Worm (Caenorhabditis elegans) whole organism, L4 larva: Measurements from ENCODE around the gene heri-1.

Source experiments
- hlh-30 ChIP-seq: sonication (generic microtip); optimal IDR thresholded peaks from 2 replicates; lab custom pipeline; 2017; ENCODE audit warnings: antibody characterized with exemption, mild to moderate bottlenecking, missing genetic modification characterization, missing compliant biosample characterization; ENCODE audit not compliant: insufficient read depth
- lsy-2 ChIP-seq, 2 experiments: fragments of 150-350 bp in 1 of 2; sonication (generic microtip) in 1 of 2; optimal IDR thresholded peaks; 2 replicates each; lab custom pipeline; 2014 to 2017; ENCODE audit warnings: missing biosample characterization in 2 of 2, missing genetic modification characterization in 2 of 2
- nhr-25 ChIP-seq: sonication (generic microtip); optimal IDR thresholded peaks from 2 replicates; lab custom pipeline; 2017; ENCODE audit warnings: missing genetic modification characterization, mild to moderate bottlenecking, missing compliant biosample characterization, antibody characterized with exemption, moderate library complexity, borderline replicate concordance; ENCODE audit not compliant: insufficient read depth
- nhr-42 ChIP-seq: fragments of 200-800 bp; sonication (Bioruptor generic); IDR thresholded peaks from 2 replicates; pipeline ENCODE4 v1.3.6; 2022; ENCODE audit warnings: missing genetic modification characterization, missing compliant biosample characterization
- skn-1 ChIP-seq: fragments of 150-350 bp; optimal IDR thresholded peaks from 2 replicates; lab custom pipeline; 2014; ENCODE audit warnings: missing biosample characterization, missing genetic modification characterization
- unc-62 ChIP-seq, 3 experiments: fragments of 150-350 bp in 1 of 3; sonication (generic microtip); optimal IDR thresholded peaks in 2 of 3; peaks in 1 of 3; 1 replicate in 1 of 3; 2 replicates in 2 of 3; lab custom pipeline; 2014 to 2017; ENCODE audit warnings: missing biosample characterization in 3 of 3, missing genetic modification characterization in 3 of 3, missing genetic modification reagents in 3 of 3, missing genotype in 1 of 3

DNA sequence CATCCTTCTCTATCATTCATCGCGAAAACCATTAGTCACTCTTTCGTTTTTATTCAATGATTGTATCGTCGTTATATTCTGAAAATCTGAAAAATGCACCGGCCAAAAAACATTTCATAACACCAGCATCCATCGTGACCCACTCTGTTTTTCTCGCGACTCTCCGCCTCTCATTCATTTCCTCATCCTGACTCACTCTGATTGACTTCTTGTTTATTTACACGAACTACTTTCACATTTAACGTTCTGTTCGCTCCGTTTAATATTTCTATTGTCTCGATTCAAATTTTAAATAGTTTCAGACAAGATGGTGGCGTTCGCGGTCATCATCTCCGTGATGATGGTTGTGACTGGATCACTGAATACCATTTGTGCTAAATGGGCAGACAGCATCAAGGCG is 10.5 kb upstream of the heri-1 start, which contains the start of gene C29H12.2:
- TF ChIP-seq nhr-25 (no peak), skn-1 (tag; lab: Kevin White, UChicago) (no peak), lsy-2 (tag; optimal IDR thresholded peaks at IDR 0.05; lab: Kevin White, UChicago) (no peak), nhr-42 (GFP tag; lab: Robert Waterston, UW) (no peak), unc-62 (GFP tag; optimal IDR thresholded peaks at IDR 0.05 in 1 of 2; lab: Kevin White, UChicago) (peak in 1 of 2 experiments; percentile 94), unc-62 (tag; optimal IDR thresholded peaks at IDR 0.05; lab: Kevin White, UChicago) (no peak), hlh-30 (tag; lab: Kevin White, UChicago) (peak; percentile 51)
